Fruit fly (Drosophila melanogaster): ENCODE data around the gene CG13950.

Gene CG13950

dm6 chr2L:827516-828362 is 32.3 kb upstream of the CG13950 start:
- TF ChIP-seq twi (tag; optimal IDR thresholded peaks at IDR 0.05) (no peak), br (optimal IDR thresholded peaks at IDR 0.05) (no peak), fd102C (GFP tag; optimal IDR thresholded peaks at IDR 0.05) (no peak), Dfd (GFP tag; optimal IDR thresholded peaks at IDR 0.05) (no peak), Scr (GFP tag; IDR thresholded peaks at IDR 0.05; ENCODE audit: partially characterized antibody) (no peak), CG17361 (GFP tag; IDR thresholded peaks at IDR 0.05) (peak; percentile 56; the same call in 2 of the 3 replicates), grn (GFP tag; optimal IDR thresholded peaks at IDR 0.05) (no peak), CG9727 (GFP tag; optimal IDR thresholded peaks at IDR 0.05) (peak; percentile 11), Dip3 (GFP tag; optimal IDR thresholded peaks at IDR 0.05) (no peak), jumu (GFP tag; optimal IDR thresholded peaks at IDR 0.05) (no peak), Trl (optimal IDR thresholded peaks at IDR 0.05) (no peak), Trl (GFP tag; optimal IDR thresholded peaks at IDR 0.05) (no peak), stc (GFP tag; IDR thresholded peaks at IDR 0.05) (no peak), CG2678 (tag; optimal IDR thresholded peaks at IDR 0.05) (peak; percentile 47), CG2116 (GFP tag; optimal IDR thresholded peaks at IDR 0.05) (peak; percentile 0), CG11247 (GFP tag; IDR thresholded peaks at IDR 0.05) (no peak), Atf3 (GFP tag; optimal IDR thresholded peaks at IDR 0.05) (peak; percentile 10), CG34224 (GFP tag; IDR thresholded peaks at IDR 0.05; ENCODE audit: partially characterized antibody) (no peak), E2f2 (GFP tag; IDR thresholded peaks at IDR 0.05) (no peak), MBD-R2 (GFP tag; IDR thresholded peaks at IDR 0.05) (no peak), scrt (GFP tag; optimal IDR thresholded peaks at IDR 0.05) (no peak), Oli (tag; optimal IDR thresholded peaks at IDR 0.05) (peak; percentile 54), CG30403 (GFP tag; optimal IDR thresholded peaks at IDR 0.05) (peak; percentile 63), Meics (GFP tag; optimal IDR thresholded peaks at IDR 0.05) (no peak), Dip2 (GFP tag; IDR thresholded peaks at IDR 0.05) (no peak), wdn (GFP tag; IDR thresholded peaks at IDR 0.05) (no peak), chinmo (GFP tag; IDR thresholded peaks at IDR 0.05; ENCODE audit: partially characterized antibody) (0 out of 4 replicates have a peak, but pooled peaks have one; percentile 23), Dll (GFP tag; IDR thresholded peaks at IDR 0.05; ENCODE audit: partially characterized antibody) (no peak), en (GFP tag; optimal IDR thresholded peaks at IDR 0.05) (no peak), CG31388 (GFP tag; optimal IDR thresholded peaks at IDR 0.05) (no peak), CG43689 (GFP tag; IDR thresholded peaks at IDR 0.05) (0 out of 2 replicates have a peak, but pooled peaks have one; percentile 25), CG16779 (GFP tag; IDR thresholded peaks at IDR 0.05) (no peak), Sox100B (GFP tag; optimal IDR thresholded peaks at IDR 0.05) (peak; percentile 65), tll (GFP tag; optimal IDR thresholded peaks at IDR 0.05) (no peak), HmgZ (tag; optimal IDR thresholded peaks at IDR 0.05) (no peak), NC2β (GFP tag; optimal IDR thresholded peaks at IDR 0.05) (peak; percentile 45), D (optimal IDR thresholded peaks at IDR 0.05) (no peak), D (GFP tag; optimal IDR thresholded peaks at IDR 0.05) (peak; percentile 62), lab (GFP tag; optimal IDR thresholded peaks at IDR 0.05) (no peak), CG10209 (GFP tag; optimal IDR thresholded peaks at IDR 0.05) (peak; percentile 33), hkb (optimal IDR thresholded peaks at IDR 0.05) (no peak), hkb (GFP tag; IDR thresholded peaks at IDR 0.05) (peak; percentile 50; the same call in 1 of the 2 replicates), CG2202 (tag; optimal IDR thresholded peaks at IDR 0.05) (peak; percentile 54), pb (GFP tag; optimal IDR thresholded peaks at IDR 0.05) (no peak), dmrt99B (tag; optimal IDR thresholded peaks at IDR 0.05) (peak; percentile 70), so (GFP tag; IDR thresholded peaks at IDR 0.05) (0 out of 3 replicates have a peak, but pooled peaks have one; percentile 11), gcm (GFP tag; optimal IDR thresholded peaks at IDR 0.05) (peak; percentile 46), PHDP (tag; optimal IDR thresholded peaks at IDR 0.05) (peak; percentile 71), CG12659 (GFP tag; optimal IDR thresholded peaks at IDR 0.05) (peak; percentile 17), az2 (GFP tag; optimal IDR thresholded peaks at IDR 0.05) (peak; percentile 45)

Measured in whole organism, embryonic.